Worm (Caenorhabditis elegans): ENCODE data around the gene Y81B9A.1.

The Y81B9A.1 gene

DNA sequence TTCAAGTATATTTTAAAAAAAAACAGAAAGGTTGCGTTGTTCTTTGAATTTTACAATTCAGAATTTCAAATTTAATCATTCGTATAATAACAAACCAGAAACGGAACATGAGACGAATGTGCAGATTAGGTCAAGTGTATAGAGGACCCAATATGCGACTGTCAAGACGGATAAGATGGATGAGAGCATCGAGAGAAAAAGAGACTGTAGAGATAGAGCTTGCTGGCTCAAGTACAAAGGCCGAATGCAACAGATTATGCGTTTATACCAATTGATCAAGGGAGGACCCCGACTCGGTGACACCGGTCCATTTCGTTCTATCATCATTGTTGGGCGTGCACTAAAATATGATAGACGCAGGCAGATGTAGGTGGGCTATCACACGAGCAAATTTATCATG, 38.1 kb downstream of the Y81B9A.1 start:
- no peak for TF ChIP-seq ceh-58 (GFP tag; IDR thresholded peaks at IDR 0.05)
- no peak for TF ChIP-seq Y67H2A.10 (GFP tag; conservative IDR thresholded peaks at IDR 0.05)
- no peak for TF ChIP-seq F39B2.1 (GFP tag; IDR thresholded peaks at IDR 0.05)
- no peak for TF ChIP-seq repo-1 (tag; optimal IDR thresholded peaks at IDR 0.05)
- TF ChIP-seq cebp-1 (GFP tag; IDR thresholded peaks at IDR 0.05): no peak
- no peak for TF ChIP-seq cebp-1 (tag; optimal IDR thresholded peaks at IDR 0.05)
- no peak for TF ChIP-seq C06A6.2 (GFP tag; conservative IDR thresholded peaks at IDR 0.05)
- TF ChIP-seq B0019.2 (GFP tag; conservative IDR thresholded peaks at IDR 0.05): no peak
- no peak for TF ChIP-seq hlh-26 (GFP tag; conservative IDR thresholded peaks at IDR 0.05)
- no peak for TF ChIP-seq K12H6.12 (tag; optimal IDR thresholded peaks at IDR 0.05)
- no peak for TF ChIP-seq B0261.1 (tag; optimal IDR thresholded peaks at IDR 0.05)
- no peak for TF ChIP-seq snpc-3.4 (tag; optimal IDR thresholded peaks at IDR 0.05)
- TF ChIP-seq Y53F4B.3 (GFP tag; IDR thresholded peaks at IDR 0.05): no peak
- TF ChIP-seq attf-3 (GFP tag; conservative IDR thresholded peaks at IDR 0.05): no peak
- no peak for TF ChIP-seq Y79H2A.3 (GFP tag; conservative IDR thresholded peaks at IDR 0.05)
- TF ChIP-seq madf-8 (GFP tag; conservative IDR thresholded peaks at IDR 0.05): no peak

DNA sequence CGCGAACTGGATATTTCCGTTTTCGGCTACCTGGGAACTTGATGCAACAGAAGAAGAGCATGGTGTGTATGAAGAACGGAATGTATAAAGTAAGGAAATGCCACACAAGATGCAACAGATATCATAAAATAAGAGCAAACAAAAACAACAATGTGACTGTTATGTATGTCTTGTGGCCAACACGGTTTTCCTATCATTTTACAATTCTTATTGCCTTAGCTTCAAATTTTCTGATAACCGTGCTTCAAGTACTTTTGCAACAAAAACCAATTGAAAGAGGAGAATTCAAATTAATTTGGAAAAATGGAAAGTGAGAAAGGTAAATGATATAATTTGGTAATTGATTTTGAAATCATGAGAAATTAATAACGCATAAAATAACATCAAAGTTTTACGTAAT, 39.3 kb downstream of the Y81B9A.1 start:
- TF ChIP-seq lin-35 (GFP tag; optimal IDR thresholded peaks at IDR 0.05) (no peak), nhr-80 (tag; optimal IDR thresholded peaks at IDR 0.05) (peak; percentile 33)

DNA sequence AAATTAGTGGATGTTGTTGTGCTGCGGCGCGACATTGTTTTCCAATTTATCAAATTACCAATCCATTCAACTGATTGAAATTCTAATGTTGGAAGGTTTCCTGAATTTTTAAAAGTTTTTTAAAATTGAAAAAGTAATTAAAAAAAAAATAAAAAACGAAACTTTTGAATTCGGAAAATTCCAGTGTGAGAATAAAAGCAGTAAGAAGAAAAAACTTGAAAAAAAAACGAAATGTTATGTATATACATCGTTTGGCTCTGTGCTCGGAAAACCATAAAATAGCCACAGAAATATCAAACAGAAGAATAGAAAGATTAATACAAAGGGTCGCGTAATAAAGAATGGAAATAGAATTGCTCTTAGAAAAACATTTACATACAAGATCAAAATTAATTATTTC, 39.8 kb downstream of the Y81B9A.1 start, which contains the start of gene vav-1:
TSS of gene vav-1 (minus strand) at position 101 of the 400 bp plus-strand sequence.
- no peak for TF ChIP-seq hlh-26 (GFP tag; conservative IDR thresholded peaks at IDR 0.05)
- no peak for TF ChIP-seq repo-1 (tag; optimal IDR thresholded peaks at IDR 0.05)
- TF ChIP-seq ztf-18 (tag; optimal IDR thresholded peaks at IDR 0.05): no peak
- TF ChIP-seq efl-1 (GFP tag; optimal IDR thresholded peaks at IDR 0.05): no peak
- no peak for TF ChIP-seq nfya-1 (tag; optimal IDR thresholded peaks at IDR 0.05; ENCODE audit: borderline replicate concordance, insufficient read depth)
- TF ChIP-seq madf-8 (GFP tag; conservative IDR thresholded peaks at IDR 0.05): no peak
- no peak for TF ChIP-seq C06A6.2 (GFP tag; conservative IDR thresholded peaks at IDR 0.05)
- TF ChIP-seq Y53G8AR.9 (GFP tag; conservative IDR thresholded peaks at IDR 0.05): no peak
- TF ChIP-seq F39B2.1 (GFP tag; IDR thresholded peaks at IDR 0.05): no peak
- no peak for TF ChIP-seq lag-1 (GFP tag; IDR thresholded peaks at IDR 0.05)
- TF ChIP-seq him-1 (tag; optimal IDR thresholded peaks at IDR 0.05): no peak
- TF ChIP-seq ztf-25 (GFP tag; IDR thresholded peaks at IDR 0.05): no peak
- TF ChIP-seq B0336.3 (GFP tag; IDR thresholded peaks at IDR 0.05): no peak
- no peak for TF ChIP-seq egl-18 (GFP tag; IDR thresholded peaks at IDR 0.05)

DNA sequence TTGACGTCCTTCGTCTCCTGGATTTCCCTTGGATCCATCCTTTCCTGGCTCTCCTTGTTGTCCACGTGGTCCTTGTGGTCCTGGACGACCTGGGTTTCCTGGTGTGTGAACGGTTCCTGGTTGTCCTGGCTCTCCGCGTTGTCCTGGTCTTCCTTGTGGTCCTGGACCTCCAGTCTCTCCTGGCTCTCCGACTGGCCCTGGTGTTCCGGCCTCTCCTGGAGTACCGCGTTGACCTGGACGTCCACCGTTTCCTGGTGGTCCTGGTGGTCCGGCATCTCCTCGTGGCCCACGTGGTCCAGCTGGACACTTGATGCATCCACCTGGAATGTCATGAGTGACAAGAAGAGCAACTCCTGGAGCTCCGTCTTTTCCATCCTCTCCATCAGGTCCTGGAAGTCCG, 41.6 kb downstream of the Y81B9A.1 start:
- TF ChIP-seq zfh-2 (GFP tag; conservative IDR thresholded peaks at IDR 0.05) (peak; percentile 93), F33H1.4 (GFP tag; IDR thresholded peaks at IDR 0.05) (no peak), egrh-3 (GFP tag; IDR thresholded peaks at IDR 0.05) (peak; percentile 67; the same call in 1 of the 2 replicates), ccch-3 (GFP tag; optimal IDR thresholded peaks at IDR 0.05) (no peak), madf-8 (GFP tag; conservative IDR thresholded peaks at IDR 0.05) (no peak), dox-1 (GFP tag; IDR thresholded peaks at IDR 0.05) (0 out of 2 replicates have a peak, but pooled peaks have one; percentile 25), ceh-58 (GFP tag; IDR thresholded peaks at IDR 0.05) (0 out of 2 replicates have a peak, but pooled peaks have one; percentile 46)

DNA sequence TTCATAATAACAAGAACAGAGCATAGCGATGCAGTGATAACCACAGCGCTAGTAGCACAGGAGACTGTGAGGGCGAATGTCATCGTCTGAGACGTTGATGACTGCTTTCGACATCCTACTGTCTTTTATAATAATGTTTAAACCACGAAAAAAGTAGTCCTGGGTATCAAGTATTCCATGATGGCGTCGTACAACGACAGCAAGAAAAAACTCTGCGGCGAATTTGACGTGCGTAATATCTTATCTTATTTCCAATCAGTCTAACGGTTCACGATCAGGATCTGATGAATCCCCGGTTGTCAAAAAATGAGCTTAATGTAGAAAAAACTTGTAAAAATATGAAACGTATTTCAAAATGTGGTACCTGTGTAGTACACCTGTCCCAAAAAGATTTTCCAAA, 42.3 kb downstream of the Y81B9A.1 start, which contains the start of gene col-175:
TSS of gene col-175 (minus strand) at position 101 of the 400 bp plus-strand sequence.
- TF ChIP-seq nhr-80 (tag; optimal IDR thresholded peaks at IDR 0.05): no peak
- no peak for TF ChIP-seq snpc-1.1 (tag; optimal IDR thresholded peaks at IDR 0.05; ENCODE audit: insufficient read depth)
- no peak for TF ChIP-seq hlh-12 (tag; optimal IDR thresholded peaks at IDR 0.05)
- TF ChIP-seq sea-2 (GFP tag; IDR thresholded peaks at IDR 0.05): no peak
- no peak for TF ChIP-seq ceh-79 (tag; optimal IDR thresholded peaks at IDR 0.05)
- TF ChIP-seq lir-1 (GFP tag; conservative IDR thresholded peaks at IDR 0.05): no peak
- no peak for TF ChIP-seq mcd-1 (GFP tag; IDR thresholded peaks at IDR 0.05)
- no peak for TF ChIP-seq egrh-3 (GFP tag; IDR thresholded peaks at IDR 0.05)
- TF ChIP-seq K11D2.4 (GFP tag; IDR thresholded peaks at IDR 0.05): no peak
- TF ChIP-seq tbx-9 (tag; optimal IDR thresholded peaks at IDR 0.05; ENCODE audit: borderline replicate concordance): no peak
- TF ChIP-seq nhr-90 (tag; optimal IDR thresholded peaks at IDR 0.05): no peak
- TF ChIP-seq cebp-1 (GFP tag; IDR thresholded peaks at IDR 0.05): no peak
- TF ChIP-seq cebp-1 (tag; optimal IDR thresholded peaks at IDR 0.05): no peak
- TF ChIP-seq Y53G8AR.9 (GFP tag; conservative IDR thresholded peaks at IDR 0.05): no peak
- no peak for TF ChIP-seq fkh-3 (tag; optimal IDR thresholded peaks at IDR 0.05)
- no peak for TF ChIP-seq nhr-179 (tag; optimal IDR thresholded peaks at IDR 0.05)
